Worm (Caenorhabditis elegans): ENCODE results near the gene arp-1.

DNA sequence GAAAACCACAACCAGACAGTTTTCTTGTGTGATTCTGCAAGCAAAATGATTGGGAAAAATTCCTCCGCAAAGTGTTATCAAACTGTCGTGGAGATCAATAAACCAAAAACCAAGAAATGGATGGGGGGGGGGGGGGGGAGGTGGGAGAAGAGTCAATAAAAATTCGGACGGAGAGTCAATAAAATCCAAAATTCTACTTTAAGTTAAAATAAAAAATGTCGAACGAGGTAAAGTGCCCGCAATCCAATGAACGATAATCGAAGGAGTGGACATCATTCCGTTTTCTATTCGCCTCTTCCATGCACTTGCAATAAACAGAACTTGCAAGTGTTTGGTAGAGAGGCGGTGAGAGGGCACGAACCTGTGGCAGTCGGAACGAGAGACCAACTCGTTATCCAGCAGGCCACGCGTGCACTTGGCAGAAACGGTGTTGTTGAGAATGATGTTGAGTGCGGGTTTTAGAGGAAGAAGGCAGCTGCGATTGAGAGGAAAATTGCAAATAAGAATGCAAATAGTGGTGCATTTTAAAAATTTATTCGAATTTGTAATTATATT is 45.7 kb downstream of the arp-1 start, which contains the start of gene gst-27:
- TF ChIP-seq unc-3 (GFP tag; conservative IDR thresholded peaks at IDR 0.05) (peak; percentile 52; the same call in 1 of the 2 replicates), unc-3 (tag; optimal IDR thresholded peaks at IDR 0.05) (peak; percentile 24), pag-3 (tag; optimal IDR thresholded peaks at IDR 0.05; ENCODE audit: borderline replicate concordance) (peak; percentile 34), hlh-8 (tag; optimal IDR thresholded peaks at IDR 0.05) (peak; percentile 68)
